Worm (Caenorhabditis elegans): ENCODE measurements around the gene mutd-1.

- TF ChIP-seq flt-1 (GFP tag; IDR thresholded peaks at IDR 0.05), result no peak
- no peak for TF ChIP-seq tbx-11 (GFP tag; IDR thresholded peaks at IDR 0.05)
- no peak for TF ChIP-seq tra-4 (tag; optimal IDR thresholded peaks at IDR 0.05)
- TF ChIP-seq hnd-1 (tag; optimal IDR thresholded peaks at IDR 0.05), result no peak
- no peak for TF ChIP-seq ama-1 (optimal IDR thresholded peaks at IDR 0.05)
- no peak for TF ChIP-seq ceh-36 (tag; optimal IDR thresholded peaks at IDR 0.05)
- TF ChIP-seq pes-1 (GFP tag; IDR thresholded peaks at IDR 0.05), result no peak
- TF ChIP-seq hmbx-1 (tag; optimal IDR thresholded peaks at IDR 0.05), result no peak
- TF ChIP-seq scrt-1 (GFP tag; IDR thresholded peaks at IDR 0.05), result no peak
Measured at ce11 chrIV:7182818-7183217, 48.9 kb upstream of the mutd-1 start.

All from whole organism, early embryonic.